Fruit fly (Drosophila melanogaster) whole organism, embryonic: ENCODE measurements around the gene CG13928.

Source experiments
- Atf3 ChIP-seq: fragments of 200-800 bp; sonication (Bioruptor generic); optimal IDR thresholded peaks from 3 replicates; lab custom pipeline; 2016; ENCODE audit warnings: missing biosample characterization, missing genetic modification characterization
- BEAF-32 ChIP-seq: fragments of 200-800 bp; sonication (Bioruptor generic); optimal IDR thresholded peaks from 3 replicates; lab custom pipeline; 2017; ENCODE audit warnings: missing biosample characterization, missing genetic modification characterization, mild to moderate bottlenecking, moderate library complexity, missing genetic modification reagents
- Blimp-1 ChIP-seq: fragments of 200-800 bp; sonication (Bioruptor generic); optimal IDR thresholded peaks from 3 replicates; lab custom pipeline; 2018; ENCODE audit warnings: missing biosample characterization, missing genetic modification characterization, mild to moderate bottlenecking, moderate library complexity, missing genetic modification reagents
- CG11085 ChIP-seq: fragments of 200-800 bp; sonication (Bioruptor generic); IDR thresholded peaks from 2 replicates; pipeline ENCODE4 v1.3.6; 2022; ENCODE audit warnings: missing biosample characterization, missing genetic modification characterization
- CG11093 ChIP-seq: fragments of 200-800 bp; sonication (Bioruptor generic); IDR thresholded peaks from 3 replicates; pipeline ENCODE4 v1.3.6; 2022; ENCODE audit warnings: missing biosample characterization, missing genetic modification characterization
- CG11695 ChIP-seq: fragments of 200-800 bp; sonication (Bioruptor generic); IDR thresholded peaks from 3 replicates; pipeline ENCODE4 v1.3.6; 2022; ENCODE audit warnings: missing biosample characterization, missing genetic modification characterization
- CG11696 ChIP-seq: fragments of 200-800 bp; sonication (Bioruptor generic); IDR thresholded peaks from 2 replicates; pipeline ENCODE4 v1.3.6; 2022; ENCODE audit warnings: missing biosample characterization, missing genetic modification characterization
- CG13296 ChIP-seq: fragments of 200-800 bp; sonication (Bioruptor generic); optimal IDR thresholded peaks from 3 replicates; lab custom pipeline; 2018; ENCODE audit warnings: missing biosample characterization, mild to moderate bottlenecking, missing genetic modification characterization
- CG14965 ChIP-seq: fragments of 200-800 bp; sonication (Bioruptor generic); optimal IDR thresholded peaks from 2 replicates; lab custom pipeline; 2016; ENCODE audit warnings: missing biosample characterization, missing genetic modification characterization, borderline replicate concordance
- CG17612 ChIP-seq: fragments of 200-800 bp; sonication (Bioruptor generic); IDR thresholded peaks from 2 replicates; pipeline ENCODE4 v1.3.6; 2022; ENCODE audit warnings: missing biosample characterization, missing genetic modification characterization
- CG18476 ChIP-seq: fragments of 200-800 bp; sonication (Bioruptor generic); optimal IDR thresholded peaks from 2 replicates; lab custom pipeline; 2016; ENCODE audit warnings: missing biosample characterization, mild to moderate bottlenecking, missing genetic modification characterization
- CG2202 ChIP-seq: fragments of 200-800 bp; sonication (Bioruptor generic); optimal IDR thresholded peaks from 2 replicates; lab custom pipeline; 2018; ENCODE audit warnings: missing biosample characterization, mild to moderate bottlenecking, missing genetic modification characterization
- CG2712 ChIP-seq: fragments of 200-800 bp; optimal IDR thresholded peaks from 3 replicates; lab custom pipeline; 2019; ENCODE audit warnings: missing biosample characterization, mild to moderate bottlenecking, missing genetic modification characterization, moderate library complexity
- CG2875 ChIP-seq: fragments of 200-800 bp; sonication (Bioruptor generic); optimal IDR thresholded peaks from 2 replicates; lab custom pipeline; 2017; ENCODE audit warnings: missing biosample characterization, mild to moderate bottlenecking, missing genetic modification characterization, missing genetic modification reagents
- CG31441 ChIP-seq: fragments of 200-800 bp; sonication (Bioruptor generic); IDR thresholded peaks from 2 replicates; pipeline ENCODE4 v1.3.6; 2022; ENCODE audit warnings: missing biosample characterization, missing genetic modification characterization
- CG42726 ChIP-seq: fragments of 200-800 bp; sonication (Bioruptor generic); IDR thresholded peaks from 2 replicates; pipeline ENCODE4 v1.3.6; 2022; ENCODE audit warnings: missing biosample characterization, missing genetic modification characterization; ENCODE audit not compliant: partially characterized antibody
- CG4404 ChIP-seq: fragments of 200-800 bp; sonication (Bioruptor generic); IDR thresholded peaks from 2 replicates; pipeline ENCODE4 v1.3.6; 2022; ENCODE audit warnings: missing biosample characterization, missing genetic modification characterization
- CG4424 ChIP-seq: fragments of 200-800 bp; sonication (Bioruptor generic); optimal IDR thresholded peaks from 3 replicates; lab custom pipeline; 2016; ENCODE audit warnings: missing biosample characterization, missing genetic modification characterization
- CG6654 ChIP-seq: fragments of 200-800 bp; sonication (Bioruptor generic); optimal IDR thresholded peaks from 2 replicates; lab custom pipeline; 2017; ENCODE audit warnings: missing biosample characterization, mild to moderate bottlenecking, missing genetic modification characterization
- CG7928 ChIP-seq: fragments of 200-800 bp; sonication (Bioruptor generic); optimal IDR thresholded peaks from 2 replicates; lab custom pipeline; 2017; ENCODE audit warnings: missing biosample characterization, mild to moderate bottlenecking, missing genetic modification characterization
- CG8478 ChIP-seq: fragments of >200 bp; optimal IDR thresholded peaks from 2 replicates; lab custom pipeline; 2018
- CHES-1-like ChIP-seq: fragments of 200-800 bp; sonication (Bioruptor generic); optimal IDR thresholded peaks from 2 replicates; lab custom pipeline; 2016; ENCODE audit warnings: missing biosample characterization, missing genetic modification characterization
- CkIIα-i1 ChIP-seq: fragments of 200-800 bp; sonication (Bioruptor generic); IDR thresholded peaks from 2 replicates; pipeline ENCODE4 v1.3.6; 2022; ENCODE audit warnings: missing biosample characterization, missing genetic modification characterization
- Dad ChIP-seq: fragments of 200-800 bp; sonication (Bioruptor generic); optimal IDR thresholded peaks from 3 replicates; lab custom pipeline; 2016; ENCODE audit warnings: missing biosample characterization, missing genetic modification characterization
- Eip74EF ChIP-seq, 2 experiments: fragments of 200-800 bp in 1 of 2; fragments of >200 bp in 1 of 2; sonication (Bioruptor generic) in 1 of 2; optimal IDR thresholded peaks; 2 replicates each; lab custom pipeline; 2017 to 2019; ENCODE audit warnings: missing biosample characterization in 2 of 2, missing genetic modification characterization in 2 of 2, mild to moderate bottlenecking in 1 of 2, moderate library complexity in 1 of 2
- Ets97D ChIP-seq: fragments of 200-800 bp; sonication (Bioruptor generic); optimal IDR thresholded peaks from 3 replicates; lab custom pipeline; 2016; ENCODE audit warnings: missing biosample characterization, missing genetic modification characterization
- HLH4C ChIP-seq: fragments of 200-800 bp; sonication (Bioruptor generic); IDR thresholded peaks from 3 replicates; pipeline ENCODE4 v1.3.6; 2022; ENCODE audit warnings: missing biosample characterization, missing genetic modification characterization; ENCODE audit not compliant: partially characterized antibody
- HmgZ ChIP-seq: fragments of 200-800 bp; sonication (Bioruptor generic); optimal IDR thresholded peaks from 2 replicates; lab custom pipeline; 2018; ENCODE audit warnings: missing biosample characterization, mild to moderate bottlenecking, missing genetic modification characterization
- Pdp1 ChIP-seq, 2 experiments: fragments of 200-800 bp; sonication (Bioruptor generic); optimal IDR thresholded peaks; 3 replicates each; lab custom pipeline; 2016; ENCODE audit warnings: missing biosample characterization in 2 of 2, missing genetic modification characterization in 2 of 2, mild to moderate bottlenecking in 1 of 2, moderate library complexity in 1 of 2
- Ptx1 ChIP-seq: fragments of 200-800 bp; sonication (Bioruptor generic); IDR thresholded peaks from 2 replicates; pipeline ENCODE4 v1.3.6; 2022; ENCODE audit warnings: missing biosample characterization, missing genetic modification characterization
- ato ChIP-seq: fragments of 200-800 bp; sonication (Bioruptor generic); IDR thresholded peaks from 2 replicates; pipeline ENCODE4 v1.3.6; 2022; ENCODE audit warnings: missing biosample characterization, missing genetic modification characterization; ENCODE audit not compliant: partially characterized antibody
- cad ChIP-seq: fragments of >200 bp; optimal IDR thresholded peaks from 2 replicates; lab custom pipeline; 2017; ENCODE audit warnings: missing biosample characterization, missing genetic modification characterization
- cas ChIP-seq: fragments of 200-800 bp; sonication (Bioruptor generic); IDR thresholded peaks from 2 replicates; pipeline ENCODE4 v1.3.6; 2022; ENCODE audit warnings: missing biosample characterization, missing genetic modification characterization
- crc ChIP-seq: fragments of 200-800 bp; sonication (Bioruptor generic); optimal IDR thresholded peaks from 2 replicates; lab custom pipeline; 2016; ENCODE audit warnings: missing biosample characterization, missing genetic modification characterization
- crp ChIP-seq, 2 experiments: fragments of 200-800 bp; sonication (Bioruptor generic); optimal IDR thresholded peaks; 2 replicates in 1 of 2; 3 replicates in 1 of 2; lab custom pipeline; 2017; ENCODE audit warnings: missing biosample characterization in 2 of 2, missing genetic modification characterization in 2 of 2, mild to moderate bottlenecking in 1 of 2, moderate library complexity in 1 of 2
- en ChIP-seq: fragments of 200-800 bp; sonication (Bioruptor generic); optimal IDR thresholded peaks from 2 replicates; lab custom pipeline; 2016; ENCODE audit warnings: missing biosample characterization, missing genetic modification characterization
- ind ChIP-seq: fragments of 200-800 bp; sonication (Bioruptor generic); optimal IDR thresholded peaks from 3 replicates; lab custom pipeline; 2016; ENCODE audit warnings: missing biosample characterization, missing genetic modification characterization
- jumu ChIP-seq: fragments of 200-800 bp; sonication (Bioruptor generic); optimal IDR thresholded peaks from 3 replicates; lab custom pipeline; 2016; ENCODE audit warnings: missing biosample characterization, missing genetic modification characterization
- kni ChIP-seq: fragments of 200-800 bp; sonication (Bioruptor generic); optimal IDR thresholded peaks from 3 replicates; lab custom pipeline; 2017; ENCODE audit warnings: mild to moderate bottlenecking, missing biosample characterization, missing genetic modification reagents, missing genetic modification characterization
- lab ChIP-seq: fragments of 200-800 bp; sonication (Bioruptor generic); optimal IDR thresholded peaks from 3 replicates; lab custom pipeline; 2017; ENCODE audit warnings: missing biosample characterization, missing genetic modification characterization, mild to moderate bottlenecking, moderate library complexity, missing genetic modification reagents
- maf-S ChIP-seq: fragments of 200-800 bp; sonication (Bioruptor generic); optimal IDR thresholded peaks from 2 replicates; lab custom pipeline; 2016; ENCODE audit warnings: missing biosample characterization, missing genetic modification characterization
- phol ChIP-seq: fragments of 200-800 bp; sonication (Bioruptor generic); optimal IDR thresholded peaks from 3 replicates; lab custom pipeline; 2018; ENCODE audit warnings: missing biosample characterization, mild to moderate bottlenecking, missing genetic modification characterization, moderate library complexity
- prd ChIP-seq, 3 experiments: fragments of >200 bp in 2 of 3; fragments of 200-800 bp in 1 of 3; sonication (Bioruptor generic) in 1 of 3; optimal IDR thresholded peaks in 2 of 3; IDR thresholded peaks in 1 of 3; 2 replicates in 2 of 3; 3 replicates in 1 of 3; pipeline versions ENCODE4 v1.3.6 to Lab custom; 2017 to 2022; ENCODE audit warnings: missing biosample characterization in 1 of 3, missing genetic modification characterization in 1 of 3
- repo ChIP-seq: fragments of 200-800 bp; sonication (Bioruptor generic); optimal IDR thresholded peaks from 2 replicates; lab custom pipeline; 2016; ENCODE audit warnings: missing biosample characterization, missing genetic modification characterization
- sens-2 ChIP-seq: fragments of 200-800 bp; sonication (Bioruptor generic); IDR thresholded peaks from 2 replicates; pipeline ENCODE4 v1.3.6; 2022; ENCODE audit warnings: missing biosample characterization, missing genetic modification characterization
- sisA ChIP-seq: fragments of 200-800 bp; sonication (Bioruptor generic); IDR thresholded peaks from 2 replicates; pipeline ENCODE4 v1.3.6; 2022; ENCODE audit warnings: missing biosample characterization, missing genetic modification characterization
- so ChIP-seq: fragments of 200-800 bp; sonication (Bioruptor generic); IDR thresholded peaks from 3 replicates; pipeline ENCODE4 v1.3.6; 2022; ENCODE audit warnings: missing biosample characterization, missing genetic modification characterization
- unc-4 ChIP-seq: fragments of 200-800 bp; sonication (Bioruptor generic); IDR thresholded peaks from 2 replicates; pipeline ENCODE4 v1.3.6; 2022; ENCODE audit warnings: missing biosample characterization, missing genetic modification characterization; ENCODE audit not compliant: partially characterized antibody

Gene CG13928

DNA sequence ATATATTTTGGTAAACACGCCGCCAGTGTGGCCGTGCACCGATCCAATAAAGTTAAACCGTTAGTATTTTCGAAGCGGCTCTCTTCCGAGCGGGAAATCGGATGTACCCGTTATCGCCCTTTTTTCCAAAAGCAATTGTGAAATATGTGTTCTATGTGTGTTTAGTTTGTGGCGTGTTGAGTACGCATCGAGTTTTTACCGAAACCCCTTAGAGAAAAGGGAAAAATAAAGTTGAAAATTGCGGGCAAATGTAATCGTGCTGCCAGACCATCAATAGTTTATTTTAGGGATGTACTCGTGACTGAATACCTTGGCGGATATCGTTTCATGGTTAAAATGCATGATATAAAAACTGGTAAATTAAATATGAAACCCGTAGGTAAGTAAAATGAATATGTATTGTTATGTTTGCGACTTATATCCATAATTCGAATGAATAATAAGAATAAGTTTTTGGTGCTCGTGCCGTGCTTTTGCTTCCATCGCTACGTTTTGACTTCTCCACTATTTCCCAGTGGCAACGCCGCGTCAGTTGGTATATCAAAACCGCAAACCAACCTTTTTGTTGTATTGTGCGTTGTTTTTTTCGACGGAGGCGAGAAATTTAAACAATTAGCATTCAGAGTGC lies 11.1 kb upstream of the CG13928 start, which contains the start of the genes Mettl2 and Bgb (continued):
- TF ChIP-seq prd (optimal IDR thresholded peaks at IDR 0.05; lab: Kevin White, UChicago) (no peak), prd (GFP tag; IDR thresholded peaks at IDR 0.05; lab: Robert Waterston, UW) (peak; percentile 91), CHES-1-like (GFP tag; lab: Kevin White, UChicago) (peak; percentile 80), CG8478 (lab: Kevin White, UChicago) (no peak), sens-2 (GFP tag; lab: Robert Waterston, UW) (no peak), HLH4C (peak; percentile 56; the same call in 2 of the 3 replicates), Dad (GFP tag; lab: Kevin White, UChicago) (peak; percentile 67), crp (GFP tag; optimal IDR thresholded peaks at IDR 0.05; lab: Kevin White, UChicago) (peak in 1 of 2 experiments; percentile 42), CG11085 (GFP tag; lab: Robert Waterston, UW) (peak; percentile 45; the same call in 1 of the 2 replicates), CG14965 (GFP tag; lab: Kevin White, UChicago) (no peak), cas (GFP tag; lab: Robert Waterston, UW) (peak; percentile 75), CkIIα-i1 (GFP tag; lab: Robert Waterston, UW) (no peak), HmgZ (tag; lab: Kevin White, UChicago) (peak; percentile 67), Pdp1 (GFP tag; optimal IDR thresholded peaks at IDR 0.05; lab: Kevin White, UChicago) (peak in 1 of 2 experiments; percentile 90), phol (peak; percentile 87), CG42726 (GFP tag; lab: Robert Waterston, UW) (no peak), maf-S (GFP tag; lab: Kevin White, UChicago) (peak; percentile 80), en (GFP tag; lab: Kevin White, UChicago) (peak; percentile 53), so (GFP tag; lab: Robert Waterston, UW) (no peak; the same call in 2 of the 3 replicates), CG2712 (peak; percentile 77), CG11696 (GFP tag; lab: Robert Waterston, UW) (0 out of 2 replicates have a peak, but pooled peaks have one; percentile 29), ato (GFP tag; lab: Robert Waterston, UW) (peak; percentile 20; the same call in 1 of the 2 replicates), crc (GFP tag; lab: Kevin White, UChicago) (peak; percentile 57), sisA (GFP tag; lab: Robert Waterston, UW) (peak; percentile 93), CG11093 (peak; percentile 49; the same call in 1 of the 3 replicates), lab (GFP tag; lab: Kevin White, UChicago) (peak; percentile 78), CG13296 (GFP tag; lab: Kevin White, UChicago) (peak; percentile 13), Ptx1 (GFP tag; lab: Robert Waterston, UW) (peak; percentile 89), CG17612 (GFP tag; lab: Robert Waterston, UW) (peak; percentile 69), Eip74EF (GFP tag; optimal IDR thresholded peaks at IDR 0.05; lab: Kevin White, UChicago) (no peak), Blimp-1 (GFP tag; lab: Kevin White, UChicago) (no peak), unc-4 (GFP tag; lab: Robert Waterston, UW) (peak; percentile 72), CG6654 (peak; percentile 16), cad (GFP tag; lab: Kevin White, UChicago) (no peak), CG7928 (GFP tag; lab: Kevin White, UChicago) (peak; percentile 2), jumu (GFP tag; lab: Kevin White, UChicago) (peak; percentile 84), CG18476 (GFP tag; lab: Kevin White, UChicago) (peak; percentile 62), CG31441 (GFP tag; lab: Robert Waterston, UW) (peak; percentile 74), CG4424 (peak; percentile 84), CG2875 (GFP tag; lab: Kevin White, UChicago) (no peak), CG4404 (peak; percentile 90), Atf3 (GFP tag; lab: Kevin White, UChicago) (peak; percentile 71), BEAF-32 (peak; percentile 89), kni (GFP tag; lab: Kevin White, UChicago) (peak; percentile 25), CG11695 (GFP tag; lab: Robert Waterston, UW) (peak; percentile 81; the same call in 2 of the 3 replicates), CG2202 (peak; percentile 1), Ets97D (GFP tag; lab: Kevin White, UChicago) (peak; percentile 69), repo (GFP tag; lab: Kevin White, UChicago) (peak; percentile 45), ind (GFP tag; lab: Kevin White, UChicago) (peak; percentile 90)
